Worm (Caenorhabditis elegans): ENCODE data around the gene irld-1.

DNA sequence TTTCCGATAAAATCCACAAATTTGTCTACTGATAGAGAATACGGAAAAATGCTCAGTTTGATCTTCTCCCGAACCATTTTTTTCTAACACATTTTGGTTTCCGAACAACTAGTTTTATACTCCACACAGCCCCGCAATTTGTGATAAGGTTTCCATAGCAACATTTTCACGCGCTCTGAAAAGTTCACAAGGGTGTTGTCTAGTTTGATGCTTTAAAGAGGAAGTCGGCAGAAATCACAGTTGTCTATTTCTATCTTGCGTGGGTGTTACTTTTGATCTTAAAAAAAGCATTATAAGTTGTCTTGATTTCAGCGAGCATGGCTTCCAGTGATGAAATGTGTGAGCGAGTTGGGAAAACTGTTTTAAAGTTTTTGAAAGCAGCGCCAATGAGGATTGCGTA lies 36.8 kb upstream of the irld-1 start, which contains the start of gene ZC132.3:
- TF ChIP-seq rnt-1 (tag; optimal IDR thresholded peaks at IDR 0.05) (no peak), nhr-237 (tag; optimal IDR thresholded peaks at IDR 0.05) (no peak), ceh-82 (tag; optimal IDR thresholded peaks at IDR 0.05) (no peak)
